Fruit fly (Drosophila melanogaster) whole organism, embryonic: Measurements from ENCODE around the gene Fbxl4.

Experiments
- Abd-B ChIP-seq: fragments of 200-800 bp; sonication (Bioruptor generic); optimal IDR thresholded peaks from 2 replicates; lab custom pipeline; 2018; ENCODE audit warnings: missing biosample characterization, mild to moderate bottlenecking, missing genetic modification characterization, moderate library complexity
- Asciz ChIP-seq: fragments of 200-800 bp; sonication (Bioruptor generic); optimal IDR thresholded peaks from 2 replicates; lab custom pipeline; 2017; ENCODE audit warnings: missing biosample characterization, mild to moderate bottlenecking, missing genetic modification characterization, missing genetic modification reagents
- Atf6 ChIP-seq: fragments of 200-800 bp; sonication (Bioruptor generic); IDR thresholded peaks from 2 replicates; pipeline ENCODE4 v1.3.6; 2022; ENCODE audit warnings: missing biosample characterization, missing genetic modification characterization
- CG10267 ChIP-seq: fragments of 200-800 bp; sonication (Bioruptor generic); optimal IDR thresholded peaks from 2 replicates; lab custom pipeline; 2018; ENCODE audit warnings: missing biosample characterization, mild to moderate bottlenecking, missing genetic modification characterization, moderate library complexity
- CG11093 ChIP-seq: fragments of 200-800 bp; sonication (Bioruptor generic); IDR thresholded peaks from 3 replicates; pipeline ENCODE4 v1.3.6; 2022; ENCODE audit warnings: missing biosample characterization, missing genetic modification characterization
- CG11247 ChIP-seq: fragments of 200-800 bp; sonication (Bioruptor generic); IDR thresholded peaks from 2 replicates; pipeline ENCODE4 v1.3.6; 2022; ENCODE audit warnings: missing biosample characterization, missing genetic modification characterization
- CG11504 ChIP-seq: fragments of 200-800 bp; sonication (Bioruptor generic); optimal IDR thresholded peaks from 3 replicates; lab custom pipeline; 2019; ENCODE audit warnings: missing biosample characterization, mild to moderate bottlenecking, missing genetic modification characterization, moderate library complexity
- CG11723 ChIP-seq: fragments of 200-800 bp; sonication (Bioruptor generic); optimal IDR thresholded peaks from 2 replicates; lab custom pipeline; 2017; ENCODE audit warnings: missing biosample characterization, mild to moderate bottlenecking, missing genetic modification characterization
- CG12942 ChIP-seq: fragments of 200-800 bp; sonication (Bioruptor generic); optimal IDR thresholded peaks from 3 replicates; lab custom pipeline; 2016; ENCODE audit warnings: missing biosample characterization, missing genetic modification characterization
- CG14667 ChIP-seq: fragments of 200-800 bp; sonication (Bioruptor generic); IDR thresholded peaks from 2 replicates; pipeline ENCODE4 v1.3.6; 2022; ENCODE audit warnings: missing biosample characterization, missing genetic modification characterization
- CG15514 ChIP-seq: fragments of 200-800 bp; sonication (Bioruptor generic); optimal IDR thresholded peaks from 3 replicates; lab custom pipeline; 2017; ENCODE audit warnings: missing biosample characterization, missing genetic modification characterization, mild to moderate bottlenecking, moderate library complexity, missing genetic modification reagents
- CG16863 ChIP-seq: fragments of 200-800 bp; sonication (Bioruptor generic); optimal IDR thresholded peaks from 3 replicates; lab custom pipeline; 2016; ENCODE audit warnings: missing biosample characterization, missing genetic modification characterization
- CG18619 ChIP-seq: fragments of 200-800 bp; sonication (Bioruptor generic); optimal IDR thresholded peaks from 3 replicates; lab custom pipeline; 2017; ENCODE audit warnings: missing biosample characterization, mild to moderate bottlenecking, missing genetic modification characterization
- CG32532 ChIP-seq: fragments of 200-800 bp; sonication (Bioruptor generic); IDR thresholded peaks from 2 replicates; pipeline ENCODE4 v1.3.6; 2022; ENCODE audit warnings: missing biosample characterization, missing genetic modification characterization
- CG32772 ChIP-seq: fragments of 200-800 bp; sonication (Bioruptor generic); IDR thresholded peaks from 2 replicates; pipeline ENCODE4 v1.3.6; 2022; ENCODE audit warnings: missing biosample characterization, missing genetic modification characterization
- CG34422 ChIP-seq: fragments of 200-800 bp; sonication (Bioruptor generic); IDR thresholded peaks from 3 replicates; pipeline ENCODE4 v1.3.6; 2022; ENCODE audit warnings: missing biosample characterization, missing genetic modification characterization
- CG3726 ChIP-seq: fragments of 200-800 bp; sonication (Bioruptor generic); IDR thresholded peaks from 3 replicates; pipeline ENCODE4, ENCODE4 v1.3.6; 2022; ENCODE audit warnings: missing biosample characterization, missing genetic modification characterization
- CG4707 ChIP-seq: fragments of 200-800 bp; sonication (Bioruptor generic); optimal IDR thresholded peaks from 2 replicates; lab custom pipeline; 2018; ENCODE audit warnings: missing biosample characterization, mild to moderate bottlenecking, missing genetic modification characterization, moderate library complexity
- CG6813 ChIP-seq: fragments of 200-800 bp; sonication (Bioruptor generic); optimal IDR thresholded peaks from 2 replicates; lab custom pipeline; 2017; ENCODE audit warnings: missing biosample characterization, missing genetic modification characterization, mild to moderate bottlenecking, moderate library complexity, missing genetic modification reagents
- CG6854 ChIP-seq: fragments of 200-800 bp; sonication (Bioruptor generic); optimal IDR thresholded peaks from 3 replicates; lab custom pipeline; 2017; ENCODE audit warnings: missing biosample characterization, mild to moderate bottlenecking, missing genetic modification characterization
- CG7963 ChIP-seq: fragments of 200-800 bp; sonication (Bioruptor generic); IDR thresholded peaks from 3 replicates; pipeline ENCODE4 v1.3.6; 2022; ENCODE audit warnings: missing biosample characterization, missing genetic modification characterization; ENCODE audit not compliant: partially characterized antibody
- CG8924 ChIP-seq: fragments of 200-800 bp; optimal IDR thresholded peaks from 3 replicates; lab custom pipeline; 2019; ENCODE audit warnings: missing biosample characterization, mild to moderate bottlenecking, missing genetic modification characterization, moderate library complexity
- D19A ChIP-seq: fragments of 200-800 bp; optimal IDR thresholded peaks from 3 replicates; lab custom pipeline; 2019; ENCODE audit warnings: missing biosample characterization, mild to moderate bottlenecking, missing genetic modification characterization, moderate library complexity
- Elba2 ChIP-seq: fragments of 200-800 bp; sonication (Bioruptor generic); optimal IDR thresholded peaks from 3 replicates; lab custom pipeline; 2016; ENCODE audit warnings: missing biosample characterization, missing genetic modification characterization
- HLHmδ ChIP-seq: fragments of 200-800 bp; sonication (Bioruptor generic); optimal IDR thresholded peaks from 2 replicates; lab custom pipeline; 2018; ENCODE audit warnings: missing biosample characterization, mild to moderate bottlenecking, missing genetic modification characterization, moderate library complexity
- Jarid2 ChIP-seq: fragments of 200-800 bp; sonication (Bioruptor generic); optimal IDR thresholded peaks from 3 replicates; lab custom pipeline; 2017; ENCODE audit warnings: mild to moderate bottlenecking, missing biosample characterization, missing genetic modification reagents, missing genetic modification characterization
- Lim3 ChIP-seq: fragments of 200-800 bp; sonication (Bioruptor generic); IDR thresholded peaks from 2 replicates; pipeline ENCODE4 v1.3.6; 2022; ENCODE audit warnings: missing biosample characterization, missing genetic modification characterization
- Mes4 ChIP-seq: fragments of 200-800 bp; sonication (Bioruptor generic); optimal IDR thresholded peaks from 2 replicates; lab custom pipeline; 2016; ENCODE audit warnings: missing biosample characterization, missing genetic modification characterization
- Mrtf ChIP-seq: fragments of 200-800 bp; sonication (Bioruptor generic); IDR thresholded peaks from 3 replicates; pipeline ENCODE4 v1.3.6; 2022; ENCODE audit warnings: missing biosample characterization, missing genetic modification characterization
- Pdp1 ChIP-seq, 2 experiments: fragments of 200-800 bp; sonication (Bioruptor generic); optimal IDR thresholded peaks; 3 replicates each; lab custom pipeline; 2016; ENCODE audit warnings: missing biosample characterization in 2 of 2, missing genetic modification characterization in 2 of 2, mild to moderate bottlenecking in 1 of 2, moderate library complexity in 1 of 2
- az2 ChIP-seq: fragments of 200-800 bp; sonication (Bioruptor generic); optimal IDR thresholded peaks from 3 replicates; lab custom pipeline; 2016; ENCODE audit warnings: missing biosample characterization, missing genetic modification characterization
- bbx ChIP-seq: fragments of 200-800 bp; sonication (Bioruptor generic); IDR thresholded peaks from 2 replicates; pipeline ENCODE4 v1.3.6; 2022; ENCODE audit warnings: missing biosample characterization, missing genetic modification characterization; ENCODE audit not compliant: partially characterized antibody
- br ChIP-seq: fragments of >200 bp; optimal IDR thresholded peaks from 2 replicates; lab custom pipeline; 2017
- chif ChIP-seq, 2 experiments: fragments of 200-800 bp; sonication (Bioruptor generic); optimal IDR thresholded peaks; 3 replicates each; lab custom pipeline; 2016; ENCODE audit warnings: missing biosample characterization in 2 of 2, missing genetic modification characterization in 2 of 2
- dan ChIP-seq: fragments of 200-800 bp; sonication (Bioruptor generic); IDR thresholded peaks from 2 replicates; pipeline ENCODE4 v1.3.6; 2022; ENCODE audit warnings: missing biosample characterization, missing genetic modification characterization
- ems ChIP-seq: fragments of 200-800 bp; sonication (Bioruptor generic); optimal IDR thresholded peaks from 3 replicates; lab custom pipeline; 2016; ENCODE audit warnings: missing biosample characterization, missing genetic modification characterization
- eyg ChIP-seq: fragments of 200-800 bp; sonication (Bioruptor generic); optimal IDR thresholded peaks from 3 replicates; lab custom pipeline; 2016; ENCODE audit warnings: missing biosample characterization, missing genetic modification characterization
- gce ChIP-seq: fragments of 200-800 bp; sonication (Bioruptor generic); IDR thresholded peaks from 3 replicates; pipeline ENCODE4 v1.3.6; 2022; ENCODE audit warnings: missing biosample characterization, missing genetic modification characterization
- gcm2 ChIP-seq: fragments of 200-800 bp; sonication (Bioruptor generic); optimal IDR thresholded peaks from 2 replicates; lab custom pipeline; 2016; ENCODE audit warnings: missing biosample characterization, missing genetic modification characterization
- grn ChIP-seq: fragments of 200-800 bp; sonication (Bioruptor generic); optimal IDR thresholded peaks from 3 replicates; lab custom pipeline; 2017; ENCODE audit warnings: missing biosample characterization, missing genetic modification characterization
- hth ChIP-seq: fragments of >200 bp; optimal IDR thresholded peaks from 2 replicates; lab custom pipeline; 2017; ENCODE audit warnings: inconsistent platforms
- luna ChIP-seq: fragments of 200-800 bp; sonication (Bioruptor generic); optimal IDR thresholded peaks from 2 replicates; lab custom pipeline; 2016; ENCODE audit warnings: missing biosample characterization, missing genetic modification characterization
- p53 ChIP-seq: fragments of 200-800 bp; sonication (Bioruptor generic); optimal IDR thresholded peaks from 2 replicates; lab custom pipeline; 2016; ENCODE audit warnings: missing biosample characterization, missing genetic modification characterization
- pnt ChIP-seq: fragments of 200-800 bp; sonication (Bioruptor generic); optimal IDR thresholded peaks from 3 replicates; lab custom pipeline; 2016; ENCODE audit warnings: missing biosample characterization, missing genetic modification characterization
- pros ChIP-seq: fragments of 200-800 bp; sonication (Bioruptor generic); optimal IDR thresholded peaks from 3 replicates; lab custom pipeline; 2019; ENCODE audit warnings: missing biosample characterization, mild to moderate bottlenecking, missing genetic modification characterization, moderate library complexity
- rib ChIP-seq: fragments of 200-800 bp; sonication (Bioruptor generic); IDR thresholded peaks from 2 replicates; pipeline ENCODE4 v1.3.6; 2022; ENCODE audit warnings: missing biosample characterization, missing genetic modification characterization
- sd ChIP-seq: fragments of 200-800 bp; sonication (Bioruptor generic); optimal IDR thresholded peaks from 3 replicates; lab custom pipeline; 2018; ENCODE audit warnings: missing biosample characterization, mild to moderate bottlenecking, missing genetic modification characterization, moderate library complexity
- sna ChIP-seq: fragments of 200-800 bp; sonication (Bioruptor generic); IDR thresholded peaks from 2 replicates; pipeline ENCODE4 v1.3.6; 2022; ENCODE audit warnings: missing biosample characterization, missing genetic modification characterization; ENCODE audit not compliant: partially characterized antibody
- sug ChIP-seq: fragments of 200-800 bp; optimal IDR thresholded peaks from 2 replicates; lab custom pipeline; 2019; ENCODE audit warnings: missing biosample characterization, mild to moderate bottlenecking, missing genetic modification characterization, moderate library complexity
- wek ChIP-seq: fragments of 200-800 bp; sonication (Bioruptor generic); optimal IDR thresholded peaks from 3 replicates; lab custom pipeline; 2018; ENCODE audit warnings: missing biosample characterization, mild to moderate bottlenecking, missing genetic modification characterization, moderate library complexity
- zen2 ChIP-seq: fragments of 200-800 bp; sonication (Bioruptor generic); IDR thresholded peaks from 3 replicates; pipeline ENCODE4 v1.3.6; 2022; ENCODE audit warnings: missing biosample characterization, missing genetic modification characterization; ENCODE audit not compliant: partially characterized antibody

Gene Fbxl4

DNA sequence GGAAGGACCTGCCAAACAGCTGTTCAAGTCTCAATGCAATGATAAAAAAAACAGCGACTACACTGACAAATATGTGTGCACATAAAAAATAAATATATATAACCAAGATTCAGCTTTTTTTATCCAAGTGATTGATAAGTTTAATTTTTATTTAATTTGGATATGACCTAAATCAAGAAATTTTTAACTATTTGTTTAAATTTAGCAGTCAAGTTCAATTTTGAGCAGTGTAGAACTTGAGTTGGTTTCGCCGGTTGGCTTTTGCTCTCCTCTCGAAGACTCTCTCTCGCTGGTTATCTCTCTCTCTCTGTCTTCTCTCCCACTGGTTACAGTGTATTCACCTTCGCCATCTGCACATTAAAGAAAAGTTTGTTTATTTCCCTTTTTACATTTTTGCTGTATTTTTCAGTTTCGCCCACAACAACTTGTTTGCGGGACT, 19.7 kb downstream of the Fbxl4 start (continued):
- TF ChIP-seq Elba2 (GFP tag; lab: Kevin White, UChicago): peak; percentile 25
- peak; percentile 80 for TF ChIP-seq CG6854
- TF ChIP-seq Abd-B (GFP tag; lab: Kevin White, UChicago): peak; percentile 82
- peak; percentile 33 for TF ChIP-seq grn (GFP tag; lab: Kevin White, UChicago)
- TF ChIP-seq chif (GFP tag; optimal IDR thresholded peaks at IDR 0.05; lab: Kevin White, UChicago): peak; percentile 73 to 81
- TF ChIP-seq Lim3 (GFP tag; lab: Robert Waterston, UW): no peak
- TF ChIP-seq HLHmδ (GFP tag; lab: Kevin White, UChicago): no peak
- TF ChIP-seq CG18619 (GFP tag; lab: Kevin White, UChicago): peak; percentile 83
- TF ChIP-seq p53: peak; percentile 25
- peak; percentile 69; the same call in 1 of the 3 replicates for TF ChIP-seq gce (GFP tag; lab: Robert Waterston, UW)
- peak; percentile 92 for TF ChIP-seq CG8924
- TF ChIP-seq CG11093 (GFP tag; lab: Robert Waterston, UW): peak; percentile 70; the same call in 2 of the 3 replicates
- TF ChIP-seq zen2: no peak
- TF ChIP-seq eyg: peak; percentile 10
- TF ChIP-seq CG4707 (GFP tag; lab: Kevin White, UChicago): peak; percentile 44
- no peak for TF ChIP-seq CG7963 (GFP tag; lab: Robert Waterston, UW)
- peak; percentile 69 for TF ChIP-seq rib (GFP tag; lab: Robert Waterston, UW)
- TF ChIP-seq dan (GFP tag; lab: Robert Waterston, UW): 0 out of 2 replicates have a peak, but pooled peaks have one; percentile 42
- no peak for TF ChIP-seq sna
- TF ChIP-seq Asciz: peak; percentile 87
- TF ChIP-seq pnt: peak; percentile 73
- TF ChIP-seq bbx: no peak
- no peak for TF ChIP-seq br (lab: Kevin White, UChicago)
- peak; percentile 60 for TF ChIP-seq gcm2
- peak; percentile 82 for TF ChIP-seq az2
- peak; percentile 75 for TF ChIP-seq CG15514 (GFP tag; lab: Kevin White, UChicago)
- peak; percentile 81 for TF ChIP-seq CG14667 (GFP tag; lab: Robert Waterston, UW)
- TF ChIP-seq hth: no peak
- peak; percentile 79 for TF ChIP-seq CG11247 (GFP tag; lab: Robert Waterston, UW)
- peak; percentile 55 for TF ChIP-seq Mes4 (GFP tag; lab: Kevin White, UChicago)
- TF ChIP-seq ems: peak; percentile 44
- peak; percentile 74 to 77 for TF ChIP-seq Pdp1 (GFP tag; optimal IDR thresholded peaks at IDR 0.05; lab: Kevin White, UChicago)
- peak; percentile 93 for TF ChIP-seq CG11504 (tag; lab: Kevin White, UChicago)
- peak; percentile 89 for TF ChIP-seq Atf6 (GFP tag; lab: Robert Waterston, UW)
- peak; percentile 78 for TF ChIP-seq Mrtf
- no peak for TF ChIP-seq pros
- TF ChIP-seq CG32772 (GFP tag; lab: Robert Waterston, UW): peak; percentile 85
- TF ChIP-seq CG10267 (tag; lab: Kevin White, UChicago): peak; percentile 85
- TF ChIP-seq CG12942 (GFP tag; lab: Kevin White, UChicago): peak; percentile 72
- TF ChIP-seq CG16863 (GFP tag; lab: Kevin White, UChicago): peak; percentile 71
- TF ChIP-seq D19A (tag; lab: Kevin White, UChicago): peak; percentile 84
- TF ChIP-seq wek (GFP tag; lab: Kevin White, UChicago): peak; percentile 16
- peak; percentile 91 for TF ChIP-seq CG32532 (GFP tag; lab: Robert Waterston, UW)
- peak; percentile 83 for TF ChIP-seq CG6813
- peak; percentile 77; the same call in 2 of the 3 replicates for TF ChIP-seq CG3726 (GFP tag; lab: Robert Waterston, UW)
- TF ChIP-seq sd (tag; lab: Kevin White, UChicago): peak; percentile 47
- peak; percentile 55 for TF ChIP-seq sug (tag; lab: Kevin White, UChicago)
- peak; percentile 76 for TF ChIP-seq CG11723 (GFP tag; lab: Kevin White, UChicago)
- TF ChIP-seq CG34422 (GFP tag; lab: Robert Waterston, UW): peak; percentile 88
- TF ChIP-seq luna (GFP tag; lab: Kevin White, UChicago): peak; percentile 19
- TF ChIP-seq Jarid2 (GFP tag; lab: Kevin White, UChicago): peak; percentile 51
